Fruit fly (Drosophila melanogaster): ENCODE results near the gene Ddr.

dm6 chr2L:6241037-6241436, 11.9 kb upstream of the Ddr start:
- TF ChIP-seq pan (optimal IDR thresholded peaks at IDR 0.05) (no peak), HLH106 (tag; optimal IDR thresholded peaks at IDR 0.05) (no peak)

All from whole organism, wandering third instar larva.